Fruit fly (Drosophila melanogaster): ENCODE data around the gene CG10252.

The CG10252 gene

dm6 chr3R:23729632-23730471 is 33.8 kb upstream of the CG10252 start:
- peak; percentile 15 for TF ChIP-seq spab (GFP tag; optimal IDR thresholded peaks at IDR 0.05)
- peak; percentile 36 for TF ChIP-seq Sox102F (GFP tag; optimal IDR thresholded peaks at IDR 0.05)
- no peak for TF ChIP-seq CG34406 (GFP tag; optimal IDR thresholded peaks at IDR 0.05)
- peak; percentile 40; the same call in 1 of the 3 replicates for TF ChIP-seq CG6163 (GFP tag; IDR thresholded peaks at IDR 0.05)
- TF ChIP-seq CG3032 (tag; optimal IDR thresholded peaks at IDR 0.05): no peak
- TF ChIP-seq Hr4 (GFP tag; optimal IDR thresholded peaks at IDR 0.05): no peak
- TF ChIP-seq topi (GFP tag; optimal IDR thresholded peaks at IDR 0.05): no peak
- no peak for TF ChIP-seq OdsH (GFP tag; optimal IDR thresholded peaks at IDR 0.05)
- TF ChIP-seq CG32006 (GFP tag; optimal IDR thresholded peaks at IDR 0.05): peak; percentile 22
- TF ChIP-seq ss (GFP tag; optimal IDR thresholded peaks at IDR 0.05): peak; percentile 59 to 67
- TF ChIP-seq vri (GFP tag; optimal IDR thresholded peaks at IDR 0.05): peak; percentile 59
- peak; percentile 38 for TF ChIP-seq net (GFP tag; optimal IDR thresholded peaks at IDR 0.05)
- TF ChIP-seq CG6854 (GFP tag; optimal IDR thresholded peaks at IDR 0.05): peak; percentile 70
- peak; percentile 32 for TF ChIP-seq CG6276 (GFP tag; optimal IDR thresholded peaks at IDR 0.05)
- peak; percentile 41 for TF ChIP-seq CG16779 (tag; optimal IDR thresholded peaks at IDR 0.05)
- TF ChIP-seq CG8632 (GFP tag; optimal IDR thresholded peaks at IDR 0.05): no peak
- peak; percentile 72 for TF ChIP-seq Blimp-1 (GFP tag; optimal IDR thresholded peaks at IDR 0.05)
- peak; percentile 91 for TF ChIP-seq CG1621 (tag; optimal IDR thresholded peaks at IDR 0.05)
- TF ChIP-seq Hr38 (GFP tag; optimal IDR thresholded peaks at IDR 0.05): no peak
- TF ChIP-seq esn (GFP tag; optimal IDR thresholded peaks at IDR 0.05): peak; percentile 14
- TF ChIP-seq CG8119 (GFP tag; IDR thresholded peaks at IDR 0.05): peak; percentile 37; the same call in 2 of the 3 replicates
- TF ChIP-seq CG9139 (GFP tag; optimal IDR thresholded peaks at IDR 0.05): peak; percentile 38
- TF ChIP-seq CG11294 (GFP tag; IDR thresholded peaks at IDR 0.05): no peak
- TF ChIP-seq CG6808 (GFP tag; optimal IDR thresholded peaks at IDR 0.05): peak; percentile 63
- no peak for TF ChIP-seq CG7368 (GFP tag; optimal IDR thresholded peaks at IDR 0.05)
- TF ChIP-seq acj6 (GFP tag; optimal IDR thresholded peaks at IDR 0.05): no peak
- TF ChIP-seq CG15336 (GFP tag; IDR thresholded peaks at IDR 0.05): peak; percentile 42; the same call in 1 of the 2 replicates
- TF ChIP-seq Eip75B (GFP tag; optimal IDR thresholded peaks at IDR 0.05): peak; percentile 59
- no peak for TF ChIP-seq Hr39 (GFP tag; optimal IDR thresholded peaks at IDR 0.05)
- peak; percentile 16 for TF ChIP-seq fkh (GFP tag; optimal IDR thresholded peaks at IDR 0.05)
- TF ChIP-seq Eip93F (GFP tag; optimal IDR thresholded peaks at IDR 0.05): peak; percentile 61
- no peak for TF ChIP-seq fd59A (GFP tag; optimal IDR thresholded peaks at IDR 0.05)
- TF ChIP-seq lz (GFP tag; optimal IDR thresholded peaks at IDR 0.05): no peak
- TF ChIP-seq CG3919 (GFP tag; optimal IDR thresholded peaks at IDR 0.05): peak; percentile 25
- TF ChIP-seq CG6792 (GFP tag; optimal IDR thresholded peaks at IDR 0.05): no peak
- TF ChIP-seq dsx (GFP tag; optimal IDR thresholded peaks at IDR 0.05; ENCODE audit: poor library complexity, severe bottlenecking): peak; percentile 52
- peak; percentile 88 for TF ChIP-seq svp (GFP tag)
- TF ChIP-seq Sox14 (GFP tag; optimal IDR thresholded peaks at IDR 0.05): peak; percentile 95
- TF ChIP-seq cyc (GFP tag; optimal IDR thresholded peaks at IDR 0.05): no peak
- TF ChIP-seq CG10631 (GFP tag; optimal IDR thresholded peaks at IDR 0.05): no peak
- TF ChIP-seq Lpt (GFP tag; optimal IDR thresholded peaks at IDR 0.05): peak; percentile 26
- peak; percentile 84 for TF ChIP-seq Eip78C (GFP tag)
- no peak for TF ChIP-seq Ets96B (tag; optimal IDR thresholded peaks at IDR 0.05)
